Worm (Caenorhabditis elegans) whole organism, L1 larva: ENCODE data around the gene T04F8.8.
A peak's percentile ranks its signal among the peaks of the same experiment; 100 is the strongest.

ENCODE experiments used
- C04F5.9 ChIP-seq: sonication (generic microtip); optimal IDR thresholded peaks from 2 replicates; lab custom pipeline; 2016; ENCODE audit warnings: missing genetic modification characterization, missing compliant biosample characterization
- C16A3.4 ChIP-seq: fragments of 150-350 bp; optimal IDR thresholded peaks from 2 replicates; lab custom pipeline; 2014; ENCODE audit warnings: missing biosample characterization, missing genetic modification characterization
- F16B12.6 ChIP-seq: fragments of 150-350 bp; optimal IDR thresholded peaks from 2 replicates; lab custom pipeline; 2014; ENCODE audit warnings: missing biosample characterization, missing genetic modification characterization
- Y116A8C.19 ChIP-seq: sonication (generic microtip); optimal IDR thresholded peaks from 2 replicates; lab custom pipeline; 2016; ENCODE audit warnings: missing compliant biosample characterization, missing genetic modification characterization, borderline replicate concordance
- aha-1 ChIP-seq: fragments of 150-350 bp; optimal IDR thresholded peaks from 2 replicates; lab custom pipeline; 2014; ENCODE audit warnings: missing biosample characterization, missing genetic modification characterization
- alr-1 ChIP-seq: fragments of 200-800 bp; sonication (Bioruptor generic); optimal IDR thresholded peaks from 2 replicates; lab custom pipeline; 2018; ENCODE audit warnings: borderline replicate concordance, mild to moderate bottlenecking, missing genetic modification characterization, missing compliant biosample characterization
- ama-1 ChIP-seq: fragments of 150-350 bp; optimal IDR thresholded peaks from 2 replicates; lab custom pipeline; 2014
- blmp-1 ChIP-seq: fragments of 150-350 bp; optimal IDR thresholded peaks from 2 replicates; lab custom pipeline; 2014; ENCODE audit warnings: missing biosample characterization, missing genetic modification characterization
- ceh-63 ChIP-seq: fragments of 200-800 bp; sonication (Bioruptor generic); optimal IDR thresholded peaks from 2 replicates; lab custom pipeline; 2018; ENCODE audit warnings: mild to moderate bottlenecking, missing genetic modification characterization, missing compliant biosample characterization
- ceh-82 ChIP-seq, 3 experiments: fragments of 150-350 bp in 1 of 3; sonication (generic microtip) in 2 of 3; optimal IDR thresholded peaks; 2 replicates each; lab custom pipeline; 2014 to 2017; ENCODE audit warnings: missing biosample characterization in 3 of 3, missing genetic modification characterization in 3 of 3
- dpl-1 ChIP-seq, 3 experiments: fragments of 150-350 bp in 2 of 3; sonication (generic microtip) in 1 of 3; optimal IDR thresholded peaks; 2 replicates each; lab custom pipeline; 2014 to 2017; ENCODE audit warnings: missing biosample characterization in 3 of 3, missing genetic modification characterization in 3 of 3, missing genetic modification reagents in 3 of 3
- dsc-1 ChIP-seq: sonication (generic microtip); optimal IDR thresholded peaks from 2 replicates; lab custom pipeline; 2016; ENCODE audit warnings: mild to moderate bottlenecking, missing genetic modification characterization, missing compliant biosample characterization
- efl-1 ChIP-seq, 4 experiments: fragments of 150-350 bp; optimal IDR thresholded peaks in 3 of 4; peaks in 1 of 4; 1 replicate in 1 of 4; 2 replicates in 3 of 4; lab custom pipeline; 2014; ENCODE audit warnings: missing biosample characterization in 2 of 4, missing genetic modification characterization in 2 of 4, missing genetic modification reagents in 2 of 4
- efl-3 ChIP-seq: fragments of 200-800 bp; sonication (Bioruptor generic); optimal IDR thresholded peaks from 2 replicates; lab custom pipeline; 2018; ENCODE audit warnings: mild to moderate bottlenecking, missing genetic modification characterization, missing compliant biosample characterization
- egl-13 ChIP-seq: sonication (generic microtip); optimal IDR thresholded peaks from 2 replicates; lab custom pipeline; 2016; ENCODE audit warnings: missing genotype, missing genetic modification reagents, missing genetic modification characterization, missing compliant biosample characterization
- egl-27 ChIP-seq, 2 experiments: fragments of 150-350 bp in 1 of 2; sonication (generic microtip); optimal IDR thresholded peaks; 3 replicates each; lab custom pipeline; 2017 to 2018; ENCODE audit warnings: missing biosample characterization in 2 of 2, missing genetic modification characterization in 2 of 2, missing genetic modification reagents in 2 of 2
- elt-2 ChIP-seq: sonication (generic microtip); optimal IDR thresholded peaks from 2 replicates; lab custom pipeline; 2016; ENCODE audit warnings: missing genetic modification characterization, mild to moderate bottlenecking, inconsistent platforms, missing compliant biosample characterization, missing genetic modification reagents
- ets-5 ChIP-seq: fragments of 200-800 bp; sonication (Bioruptor generic); IDR thresholded peaks from 2 replicates; pipeline ENCODE4 v1.3.6; 2022; ENCODE audit warnings: missing genetic modification characterization, missing compliant biosample characterization
- fkh-4 ChIP-seq: sonication (generic microtip); optimal IDR thresholded peaks from 2 replicates; lab custom pipeline; 2016; ENCODE audit warnings: missing compliant biosample characterization, missing genetic modification characterization, borderline replicate concordance
- grh-1 ChIP-seq: fragments of 200-800 bp; sonication (Bioruptor generic); IDR thresholded peaks from 2 replicates; pipeline ENCODE4 v1.3.6; 2022; ENCODE audit warnings: missing genetic modification reagents, missing genetic modification characterization, missing compliant biosample characterization
- hlh-17 ChIP-seq: fragments of 200-800 bp; sonication (Bioruptor generic); optimal IDR thresholded peaks from 2 replicates; lab custom pipeline; 2018; ENCODE audit warnings: missing genetic modification characterization, mild to moderate bottlenecking, missing compliant biosample characterization, moderate library complexity, borderline replicate concordance
- irx-1 ChIP-seq: sonication (generic microtip); optimal IDR thresholded peaks from 2 replicates; lab custom pipeline; 2016; ENCODE audit warnings: missing genetic modification characterization, missing compliant biosample characterization
- lin-14 ChIP-seq: fragments of 200-800 bp; sonication (Bioruptor generic); optimal IDR thresholded peaks from 2 replicates; lab custom pipeline; 2018; ENCODE audit warnings: mild to moderate bottlenecking, missing genetic modification characterization, moderate library complexity, missing compliant biosample characterization
- lin-15B ChIP-seq: fragments of 150-350 bp; sonication (generic microtip); optimal IDR thresholded peaks from 3 replicates; lab custom pipeline; 2014; ENCODE audit warnings: missing biosample characterization, missing genetic modification characterization
- lin-35 ChIP-seq, 2 experiments: fragments of 150-350 bp; optimal IDR thresholded peaks; 2 replicates each; lab custom pipeline; 2014; ENCODE audit warnings: missing biosample characterization in 2 of 2, missing genetic modification characterization in 2 of 2, missing genetic modification reagents in 2 of 2
- lir-3 ChIP-seq: sonication (generic microtip); optimal IDR thresholded peaks from 2 replicates; lab custom pipeline; 2016; ENCODE audit warnings: mild to moderate bottlenecking, missing genetic modification characterization, moderate library complexity, missing compliant biosample characterization; ENCODE audit not compliant: poor library complexity
- mep-1 ChIP-seq: fragments of 150-350 bp; optimal IDR thresholded peaks from 2 replicates; lab custom pipeline; 2014; ENCODE audit warnings: missing biosample characterization, missing genetic modification characterization
- nhr-19 ChIP-seq: fragments of 200-800 bp; sonication (Bioruptor generic); conservative IDR thresholded peaks from 2 replicates; pipeline ENCODE4 v1.3.6; 2022; ENCODE audit warnings: missing genetic modification characterization, missing compliant biosample characterization
- nhr-20 ChIP-seq: sonication (generic microtip); optimal IDR thresholded peaks from 2 replicates; lab custom pipeline; 2016; ENCODE audit warnings: mild to moderate bottlenecking, missing genetic modification characterization, missing compliant biosample characterization
- nhr-237 ChIP-seq: fragments of 150-350 bp; optimal IDR thresholded peaks from 2 replicates; lab custom pipeline; 2014; ENCODE audit warnings: missing biosample characterization, missing genetic modification characterization
- nhr-71 ChIP-seq: sonication (generic microtip); optimal IDR thresholded peaks from 2 replicates; lab custom pipeline; 2016; ENCODE audit warnings: mild to moderate bottlenecking, missing genetic modification characterization, moderate library complexity, missing compliant biosample characterization
- nhr-84 ChIP-seq: sonication (generic microtip); optimal IDR thresholded peaks from 2 replicates; lab custom pipeline; 2017; ENCODE audit warnings: missing biosample characterization, missing genetic modification characterization
- nhr-85 ChIP-seq: sonication (generic microtip); peaks from one replicate; lab custom pipeline; 2016; ENCODE audit warnings: missing genetic modification characterization, inconsistent platforms, missing compliant biosample characterization
- nhr-90 ChIP-seq: sonication (generic microtip); optimal IDR thresholded peaks from 2 replicates; lab custom pipeline; 2016; ENCODE audit warnings: mild to moderate bottlenecking, missing genetic modification characterization, missing compliant biosample characterization; ENCODE audit not compliant: poor library complexity
- pag-3 ChIP-seq: sonication (generic microtip); optimal IDR thresholded peaks from 2 replicates; lab custom pipeline; 2017; ENCODE audit warnings: missing genetic modification characterization, mild to moderate bottlenecking, missing compliant biosample characterization, antibody characterized with exemption, borderline replicate concordance; ENCODE audit not compliant: insufficient read depth
- rnt-1 ChIP-seq: sonication (generic microtip); optimal IDR thresholded peaks from 2 replicates; lab custom pipeline; 2016; ENCODE audit warnings: mild to moderate bottlenecking, missing genetic modification characterization, moderate library complexity, missing compliant biosample characterization
- snu-23 ChIP-seq: sonication (generic microtip); optimal IDR thresholded peaks from 2 replicates; lab custom pipeline; 2016; ENCODE audit warnings: missing genetic modification characterization, missing compliant biosample characterization
- tbx-2 ChIP-seq: sonication (generic microtip); optimal IDR thresholded peaks from 2 replicates; lab custom pipeline; 2016; ENCODE audit warnings: missing genetic modification characterization, missing compliant biosample characterization
- ztf-11 ChIP-seq, 2 experiments: sonication (generic microtip); optimal IDR thresholded peaks; 2 replicates each; lab custom pipeline; 2016 to 2017; ENCODE audit warnings: missing genetic modification characterization in 2 of 2, missing biosample characterization in 1 of 2, missing compliant biosample characterization in 1 of 2
- ztf-4 ChIP-seq: fragments of 150-350 bp; optimal IDR thresholded peaks from 2 replicates; lab custom pipeline; 2014; ENCODE audit warnings: missing biosample characterization, missing genetic modification characterization

Gene T04F8.8

DNA sequence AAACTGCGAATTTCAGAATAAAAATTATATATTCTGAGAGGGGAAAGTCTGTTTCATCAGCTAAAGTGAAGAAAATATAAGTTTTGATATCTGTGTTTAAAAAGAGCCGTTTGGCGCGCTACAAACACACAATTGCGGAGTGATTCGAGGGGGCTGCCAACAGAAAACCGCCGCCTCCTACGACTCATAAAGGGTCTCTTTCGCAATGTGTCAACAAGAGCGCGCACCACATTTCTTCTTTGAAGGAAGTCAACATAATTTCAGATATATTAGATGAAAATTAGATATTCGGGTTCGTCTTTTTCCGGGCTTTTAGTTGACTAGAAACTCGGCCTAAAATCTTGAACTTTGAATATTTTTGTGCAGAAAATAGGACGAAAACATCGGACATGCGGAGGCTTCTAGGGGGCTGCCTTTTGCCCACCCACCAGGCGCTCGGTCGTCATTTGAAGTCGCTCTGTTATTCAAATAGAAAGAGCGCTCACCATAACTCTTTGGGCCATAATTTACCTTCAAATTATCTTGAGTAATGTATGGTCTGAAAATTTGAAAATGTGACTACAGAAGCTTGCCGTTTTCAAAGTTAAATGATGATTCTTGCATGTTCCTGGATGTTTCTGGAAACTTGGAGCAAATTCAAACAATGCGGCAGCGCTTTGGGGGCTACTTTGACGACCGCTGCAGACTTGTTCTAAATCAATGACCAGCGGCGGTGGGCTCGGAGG is 41.3 kb upstream of the T04F8.8 start (continued):
- peak; percentile 87 for TF ChIP-seq nhr-19
- peak; percentile 55 to 65 for TF ChIP-seq efl-1 (optimal IDR thresholded peaks at IDR 0.05; lab: Kevin White, UChicago)
- TF ChIP-seq efl-1 (GFP tag; optimal IDR thresholded peaks at IDR 0.05 in 1 of 2; lab: Kevin White, UChicago): peak; percentile 21 to 97
- peak in 1 of 2 experiments; percentile 99 for TF ChIP-seq egl-27 (tag; optimal IDR thresholded peaks at IDR 0.05; lab: Kevin White, UChicago)
- TF ChIP-seq C04F5.9: peak; percentile 68
- peak; percentile 97 for TF ChIP-seq irx-1 (tag; lab: Kevin White, UChicago)
- TF ChIP-seq lin-15B (tag; lab: Kevin White, UChicago): peak; percentile 10
- peak; percentile 35 to 81 for TF ChIP-seq lin-35 (GFP tag; optimal IDR thresholded peaks at IDR 0.05; lab: Kevin White, UChicago)
- TF ChIP-seq snu-23 (GFP tag; lab: Kevin White, UChicago): peak; percentile 95
- no peak for TF ChIP-seq alr-1 (tag; lab: Kevin White, UChicago)
- TF ChIP-seq nhr-84 (tag; lab: Kevin White, UChicago): no peak
- TF ChIP-seq, all 84 proteins: peak for 69

DNA sequence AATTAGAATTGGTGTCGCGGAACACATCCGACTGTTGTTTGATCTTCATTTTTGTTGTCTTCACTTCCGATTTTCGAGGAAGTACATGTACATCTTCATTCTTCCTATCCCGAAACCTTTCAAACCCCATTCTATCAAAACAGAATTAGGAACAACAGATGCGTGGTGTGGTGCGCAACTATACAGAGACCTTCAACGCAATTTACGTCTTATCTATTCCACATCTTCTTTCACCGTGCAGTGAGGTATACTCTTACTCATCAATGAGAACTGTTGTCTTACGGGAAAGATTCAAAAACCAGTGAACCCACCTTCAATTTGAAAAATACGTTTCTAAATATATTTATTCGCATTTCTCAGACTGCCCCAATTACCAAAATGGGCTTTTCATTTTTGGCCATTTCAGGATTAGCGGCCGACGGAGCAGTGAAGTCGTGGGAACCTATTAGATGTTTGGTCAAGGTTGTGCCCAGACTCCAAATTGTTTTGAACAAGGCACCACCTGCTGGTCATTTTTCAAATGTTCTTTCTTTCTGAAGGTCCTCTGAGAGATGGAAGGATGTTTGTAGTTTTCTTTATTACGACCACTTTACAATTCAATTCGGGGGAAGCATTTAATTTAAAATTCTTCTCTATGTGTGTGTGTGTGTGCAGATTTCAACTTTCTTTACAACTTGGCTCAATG is 40.3 kb upstream of the T04F8.8 start:
- TF ChIP-seq nhr-20 (no peak), grh-1 (no peak), Y116A8C.19 (tag; lab: Kevin White, UChicago) (no peak), C16A3.4 (tag; lab: Kevin White, UChicago) (no peak), ama-1 (lab: Kevin White, UChicago) (no peak), rnt-1 (tag; lab: Kevin White, UChicago) (peak; percentile 37), nhr-71 (tag; lab: Kevin White, UChicago) (peak; percentile 61), hlh-17 (no peak), ceh-63 (no peak), mep-1 (peak; percentile 19), irx-1 (tag; lab: Kevin White, UChicago) (no peak), egl-13 (tag; lab: Kevin White, UChicago) (no peak), ceh-82 (tag; optimal IDR thresholded peaks at IDR 0.05; lab: Kevin White, UChicago) (no peak), F16B12.6 (tag; lab: Kevin White, UChicago) (no peak), ztf-11 (tag; optimal IDR thresholded peaks at IDR 0.05; lab: Kevin White, UChicago) (no peak), nhr-85 (tag; lab: Kevin White, UChicago) (peak; percentile 81), efl-1 (optimal IDR thresholded peaks at IDR 0.05; lab: Kevin White, UChicago) (no peak), efl-1 (GFP tag; optimal IDR thresholded peaks at IDR 0.05 in 1 of 2; lab: Kevin White, UChicago) (no peak), nhr-237 (tag; lab: Kevin White, UChicago) (no peak), ztf-4 (tag; lab: Kevin White, UChicago) (peak; percentile 10), tbx-2 (peak; percentile 4), ets-5 (no peak), lin-14 (GFP tag; lab: Kevin White, UChicago) (peak; percentile 47), elt-2 (tag; lab: Kevin White, UChicago) (no peak), dpl-1 (GFP tag; optimal IDR thresholded peaks at IDR 0.05; lab: Kevin White, UChicago) (no peak), nhr-90 (tag; lab: Kevin White, UChicago) (peak; percentile 21), aha-1 (no peak), lir-3 (tag; lab: Kevin White, UChicago) (no peak), fkh-4 (tag; lab: Kevin White, UChicago) (peak; percentile 11), dsc-1 (peak; percentile 78), blmp-1 (tag; lab: Kevin White, UChicago) (peak; percentile 61), pag-3 (tag; lab: Kevin White, UChicago) (no peak), efl-3 (GFP tag; lab: Kevin White, UChicago) (no peak)
